Worm (Caenorhabditis elegans): Measurements from ENCODE around the gene nekl-4.

ce11 chrIII:5565699-5566098 lies 48.4 kb upstream of the nekl-4 start:
- TF ChIP-seq lsy-2 (tag; optimal IDR thresholded peaks at IDR 0.05) = no peak
- no peak for TF ChIP-seq lin-35 (GFP tag; optimal IDR thresholded peaks at IDR 0.05)
- TF ChIP-seq nhr-76 (tag; optimal IDR thresholded peaks at IDR 0.05) = no peak
- no peak for TF ChIP-seq snpc-4 (tag; optimal IDR thresholded peaks at IDR 0.05)
- no peak for TF ChIP-seq lin-39 (tag; optimal IDR thresholded peaks at IDR 0.05)
- TF ChIP-seq elt-2 (tag; optimal IDR thresholded peaks at IDR 0.05) = no peak
- no peak for TF ChIP-seq unc-130 (tag; optimal IDR thresholded peaks at IDR 0.05)

All from whole organism, L1 larva.